Worm (Caenorhabditis elegans) whole organism, L2 larva: ENCODE results near the gene srh-28.

ENCODE experiments used
- C34F6.9 ChIP-seq: fragments of 150-350 bp; optimal IDR thresholded peaks from 2 replicates; lab custom pipeline; 2014; ENCODE audit warnings: missing biosample characterization, missing genetic modification characterization
- ama-1 ChIP-seq: fragments of 150-350 bp; optimal IDR thresholded peaks from 2 replicates; lab custom pipeline; 2018; ENCODE audit warnings: inconsistent platforms
- ceh-82 ChIP-seq: fragments of 150-350 bp; optimal IDR thresholded peaks from 2 replicates; lab custom pipeline; 2014; ENCODE audit warnings: missing biosample characterization, missing genetic modification characterization
- dmd-4 ChIP-seq: sonication (generic microtip); optimal IDR thresholded peaks from 2 replicates; lab custom pipeline; 2017; ENCODE audit warnings: missing biosample characterization, missing genetic modification characterization
- fos-1 ChIP-seq: fragments of 150-350 bp; optimal IDR thresholded peaks from 2 replicates; lab custom pipeline; 2014; ENCODE audit warnings: missing biosample characterization, missing genetic modification characterization
- lsy-2 ChIP-seq, 2 experiments: fragments of 150-350 bp in 1 of 2; sonication (generic microtip) in 1 of 2; optimal IDR thresholded peaks; 2 replicates each; lab custom pipeline; 2014 to 2017; ENCODE audit warnings: missing biosample characterization in 2 of 2, missing genetic modification characterization in 2 of 2
- mab-5 ChIP-seq: fragments of 150-350 bp; optimal IDR thresholded peaks from 2 replicates; lab custom pipeline; 2014; ENCODE audit warnings: missing biosample characterization, missing genetic modification characterization
- nhr-21 ChIP-seq: fragments of 150-350 bp; optimal IDR thresholded peaks from 2 replicates; lab custom pipeline; 2014; ENCODE audit warnings: missing biosample characterization, missing genetic modification characterization
- nhr-23 ChIP-seq: fragments of 150-350 bp; optimal IDR thresholded peaks from 2 replicates; lab custom pipeline; 2014; ENCODE audit warnings: missing biosample characterization, missing genetic modification reagents, missing genetic modification characterization
- nhr-25 ChIP-seq: fragments of 150-350 bp; sonication (generic microtip); optimal IDR thresholded peaks from 3 replicates; lab custom pipeline; 2014; ENCODE audit warnings: missing biosample characterization, missing genetic modification characterization
- sma-3 ChIP-seq: sonication (generic microtip); optimal IDR thresholded peaks from 2 replicates; lab custom pipeline; 2016; ENCODE audit warnings: missing genetic modification reagents, missing genetic modification characterization, missing compliant biosample characterization

DNA sequence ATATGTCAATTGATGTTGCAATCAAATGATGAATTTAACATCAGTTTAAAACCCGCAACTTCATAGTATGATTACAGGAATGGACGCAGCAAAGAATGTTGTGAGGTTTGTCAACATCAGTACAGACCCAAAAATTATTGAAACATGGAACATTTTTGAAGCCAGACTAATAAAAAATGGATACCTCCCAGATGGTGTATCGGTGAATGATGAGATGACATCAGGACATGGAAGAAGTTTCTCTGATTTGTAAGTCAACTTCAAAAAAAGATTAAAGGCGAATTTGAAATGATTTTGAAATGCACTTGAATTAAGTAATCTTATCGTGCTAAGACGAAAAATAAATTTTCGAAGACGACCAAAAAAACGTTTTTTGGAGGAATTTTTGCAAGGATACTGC, 38.3 kb upstream of the srh-28 start:
- no peak for TF ChIP-seq dmd-4 (tag; lab: Kevin White, UChicago)
- no peak for TF ChIP-seq C34F6.9 (tag; lab: Kevin White, UChicago)
- no peak for TF ChIP-seq ceh-82
- no peak for TF ChIP-seq nhr-23 (tag; lab: Kevin White, UChicago)
- no peak for TF ChIP-seq lsy-2 (tag; optimal IDR thresholded peaks at IDR 0.05; lab: Kevin White, UChicago)
- no peak for TF ChIP-seq fos-1 (tag; lab: Kevin White, UChicago)
- TF ChIP-seq nhr-21, result no peak
- TF ChIP-seq mab-5 (tag; lab: Kevin White, UChicago), result no peak
- TF ChIP-seq ama-1 (lab: Kevin White, UChicago), result no peak
- no peak for TF ChIP-seq nhr-25 (tag; lab: Kevin White, UChicago)
- no peak for TF ChIP-seq sma-3
